Fruit fly (Drosophila melanogaster): ENCODE measurements around the gene CG4502.

dm6 chr2L:7194351-7195037 lies 9.6 kb downstream of the CG4502 start, which contains the start of gene CG4497:
- peak; percentile 94 for TF ChIP-seq cyc (GFP tag; optimal IDR thresholded peaks at IDR 0.05)
- TF ChIP-seq CG3919 (GFP tag; optimal IDR thresholded peaks at IDR 0.05), result peak; percentile 89
- peak; percentile 93 for TF ChIP-seq Sox15 (GFP tag; optimal IDR thresholded peaks at IDR 0.05)
- peak; percentile 16 for TF ChIP-seq CG9139 (GFP tag; optimal IDR thresholded peaks at IDR 0.05)
- TF ChIP-seq Hr39 (GFP tag; optimal IDR thresholded peaks at IDR 0.05), result peak; percentile 95
- TF ChIP-seq CG1621 (tag; optimal IDR thresholded peaks at IDR 0.05), result peak; percentile 48
- no peak for TF ChIP-seq CG16779 (tag; optimal IDR thresholded peaks at IDR 0.05)
- peak; percentile 93 for TF ChIP-seq OdsH (GFP tag; optimal IDR thresholded peaks at IDR 0.05)
- TF ChIP-seq Lpt (GFP tag; optimal IDR thresholded peaks at IDR 0.05), result peak; percentile 74
- TF ChIP-seq CG10669 (GFP tag; optimal IDR thresholded peaks at IDR 0.05), result peak; percentile 72
- peak; percentile 30 for TF ChIP-seq spab (GFP tag; optimal IDR thresholded peaks at IDR 0.05)
- TF ChIP-seq vri (GFP tag; optimal IDR thresholded peaks at IDR 0.05), result peak; percentile 77
- TF ChIP-seq Blimp-1 (GFP tag; optimal IDR thresholded peaks at IDR 0.05), result peak; percentile 58
- peak; percentile 79 for TF ChIP-seq CG11762 (GFP tag; optimal IDR thresholded peaks at IDR 0.05; ENCODE audit: insufficient read depth)

Measured in whole organism, prepupa.